Worm (Caenorhabditis elegans) whole organism, young adult: ENCODE measurements around the gene nasp-2.
A peak's percentile ranks its signal among the peaks of the same experiment; 100 is the strongest.

ENCODE experiments used
- B0035.1 ChIP-seq: sonication (generic microtip); optimal IDR thresholded peaks from 2 replicates; lab custom pipeline; 2016; ENCODE audit warnings: missing genetic modification characterization, mild to moderate bottlenecking, missing compliant biosample characterization, missing genotype, missing genetic modification reagents
- B0336.3 ChIP-seq: fragments of 200-800 bp; sonication (Bioruptor generic); IDR thresholded peaks from 2 replicates; pipeline ENCODE4 v1.3.6; 2022; ENCODE audit warnings: missing genetic modification characterization, missing compliant biosample characterization
- F10E7.11 ChIP-seq: sonication (generic microtip); optimal IDR thresholded peaks from 2 replicates; lab custom pipeline; 2017; ENCODE audit warnings: mild to moderate bottlenecking, missing genetic modification characterization, moderate library complexity, missing compliant biosample characterization
- F22D6.2 ChIP-seq: sonication (generic microtip); optimal IDR thresholded peaks from 2 replicates; lab custom pipeline; 2016; ENCODE audit warnings: mild to moderate bottlenecking, missing genetic modification characterization, missing compliant biosample characterization
- F52B5.7 ChIP-seq: sonication (generic microtip); optimal IDR thresholded peaks from 2 replicates; lab custom pipeline; 2016; ENCODE audit warnings: mild to moderate bottlenecking, missing genetic modification characterization, missing compliant biosample characterization
- T26A5.8 ChIP-seq: sonication (generic microtip); optimal IDR thresholded peaks from 2 replicates; lab custom pipeline; 2016; ENCODE audit warnings: missing genetic modification characterization, missing compliant biosample characterization
- Y53G8AR.9 ChIP-seq: fragments of 200-800 bp; sonication (Bioruptor generic); conservative IDR thresholded peaks from 2 replicates; pipeline ENCODE4 v1.3.6; 2022; ENCODE audit warnings: missing genetic modification reagents, missing genetic modification characterization, missing compliant biosample characterization
- Y79H2A.3 ChIP-seq: fragments of 200-800 bp; sonication (Bioruptor generic); conservative IDR thresholded peaks from 2 replicates; pipeline ENCODE4 v1.3.6; 2022; ENCODE audit warnings: missing genetic modification reagents, missing genetic modification characterization, missing compliant biosample characterization
- ama-1 ChIP-seq, 3 experiments: fragments of 150-350 bp in 1 of 3; sonication (generic microtip) in 2 of 3; optimal IDR thresholded peaks; 2 replicates each; lab custom pipeline; 2014 to 2018; ENCODE audit warnings: missing biosample characterization in 2 of 3, missing genetic modification characterization in 2 of 3, missing genetic modification reagents in 2 of 3
- aptf-3 ChIP-seq: fragments of 200-800 bp; sonication (Bioruptor generic); IDR thresholded peaks from 2 replicates; pipeline ENCODE4 v1.3.6; 2022; ENCODE audit warnings: missing genetic modification characterization, missing compliant biosample characterization
- attf-5 ChIP-seq: fragments of 200-800 bp; sonication (Bioruptor generic); optimal IDR thresholded peaks from 2 replicates; lab custom pipeline; 2018; ENCODE audit warnings: mild to moderate bottlenecking, missing genetic modification characterization, missing compliant biosample characterization
- bed-2 ChIP-seq: fragments of 200-800 bp; sonication (Bioruptor generic); IDR thresholded peaks from 2 replicates; pipeline ENCODE4 v1.3.6; 2022; ENCODE audit warnings: missing genetic modification reagents, missing genetic modification characterization, missing compliant biosample characterization
- ccch-3 ChIP-seq: fragments of 200-800 bp; sonication (Bioruptor generic); optimal IDR thresholded peaks from 2 replicates; lab custom pipeline; 2018; ENCODE audit warnings: mild to moderate bottlenecking, missing genetic modification characterization, missing compliant biosample characterization
- cebp-1 ChIP-seq, 2 experiments: fragments of 200-800 bp in 1 of 2; sonication (Bioruptor generic) in 1 of 2; sonication (generic microtip) in 1 of 2; IDR thresholded peaks in 1 of 2; optimal IDR thresholded peaks in 1 of 2; 2 replicates each; pipeline versions ENCODE4 v1.3.6 to Lab custom; 2017 to 2022; ENCODE audit warnings: missing compliant biosample characterization in 2 of 2, missing genetic modification characterization in 2 of 2, mild to moderate bottlenecking in 1 of 2, missing genetic modification reagents in 1 of 2, moderate library complexity in 1 of 2
- ceh-100 ChIP-seq: fragments of 200-800 bp; sonication (Bioruptor generic); IDR thresholded peaks from 2 replicates; pipeline ENCODE4 v1.3.6; 2022; ENCODE audit warnings: missing genetic modification reagents, missing genetic modification characterization, missing compliant biosample characterization
- ceh-40 ChIP-seq: fragments of 200-800 bp; sonication (Bioruptor generic); IDR thresholded peaks from 2 replicates; pipeline ENCODE4 v1.3.6; 2022; ENCODE audit warnings: missing genetic modification characterization, missing compliant biosample characterization
- chd-7 ChIP-seq: sonication (generic microtip); optimal IDR thresholded peaks from 2 replicates; lab custom pipeline; 2016; ENCODE audit warnings: mild to moderate bottlenecking, missing genetic modification characterization, moderate library complexity, missing compliant biosample characterization
- hmg-20 ChIP-seq: fragments of 200-800 bp; sonication (Bioruptor generic); IDR thresholded peaks from 2 replicates; pipeline ENCODE4 v1.3.6; 2022; ENCODE audit warnings: missing genetic modification reagents, missing genetic modification characterization, missing compliant biosample characterization
- lir-1 ChIP-seq: fragments of 200-800 bp; sonication (Bioruptor generic); conservative IDR thresholded peaks from 2 replicates; pipeline ENCODE4 v1.3.6; 2022; ENCODE audit warnings: missing genetic modification reagents, missing genetic modification characterization, missing compliant biosample characterization
- lsl-1 ChIP-seq: fragments of 200-800 bp; sonication (Bioruptor generic); optimal IDR thresholded peaks from 2 replicates; lab custom pipeline; 2018; ENCODE audit warnings: mild to moderate bottlenecking, missing genetic modification characterization, moderate library complexity, missing compliant biosample characterization
- madf-10 ChIP-seq: sonication (generic microtip); optimal IDR thresholded peaks from 2 replicates; lab custom pipeline; 2016; ENCODE audit warnings: mild to moderate bottlenecking, missing genetic modification characterization, missing compliant biosample characterization
- madf-3 ChIP-seq: fragments of 200-800 bp; sonication (Bioruptor generic); IDR thresholded peaks from 2 replicates; pipeline ENCODE4 v1.3.6; 2022; ENCODE audit warnings: missing genetic modification reagents, missing genetic modification characterization, missing compliant biosample characterization
- madf-6 ChIP-seq: fragments of 200-800 bp; sonication (Bioruptor generic); IDR thresholded peaks from 2 replicates; pipeline ENCODE4 v1.3.6; 2022; ENCODE audit warnings: missing genetic modification reagents, missing genetic modification characterization, missing compliant biosample characterization
- nfya-1 ChIP-seq: sonication (generic microtip); optimal IDR thresholded peaks from 2 replicates; lab custom pipeline; 2017; ENCODE audit warnings: antibody characterized with exemption, missing compliant biosample characterization, missing genetic modification characterization, borderline replicate concordance; ENCODE audit not compliant: insufficient read depth
- nfya-2 ChIP-seq: fragments of 200-800 bp; sonication (Bioruptor generic); IDR thresholded peaks from 2 replicates; pipeline ENCODE4 v1.3.6; 2022; ENCODE audit warnings: missing genetic modification reagents, missing genetic modification characterization, missing compliant biosample characterization
- nhr-80 ChIP-seq: sonication (generic microtip); optimal IDR thresholded peaks from 2 replicates; lab custom pipeline; 2016; ENCODE audit warnings: missing genetic modification characterization, missing compliant biosample characterization
- rcor-1 ChIP-seq: fragments of 200-800 bp; sonication (Bioruptor generic); IDR thresholded peaks from 2 replicates; pipeline ENCODE4 v1.3.6; 2022; ENCODE audit warnings: missing genetic modification reagents, missing genetic modification characterization, missing compliant biosample characterization
- rec-8 ChIP-seq, 2 experiments: sonication (generic microtip); optimal IDR thresholded peaks; 2 replicates each; lab custom pipeline; 2016; ENCODE audit warnings: mild to moderate bottlenecking in 2 of 2, missing genetic modification characterization in 2 of 2, missing genetic modification reagents in 2 of 2, missing genotype in 2 of 2, missing biosample characterization in 1 of 2, missing compliant biosample characterization in 1 of 2, moderate library complexity in 1 of 2
- snpc-4 ChIP-seq, 5 experiments: fragments of 150-350 bp in 1 of 5; sonication (generic microtip) in 4 of 5; optimal IDR thresholded peaks; 2 replicates each; lab custom pipeline; 2014 to 2018; ENCODE audit warnings: missing genetic modification characterization in 5 of 5, missing biosample characterization in 3 of 5, antibody characterized with exemption in 2 of 5, mild to moderate bottlenecking in 2 of 5, missing compliant biosample characterization in 2 of 5, missing genotype in 2 of 5, moderate library complexity in 2 of 5, missing genetic modification reagents in 1 of 5
- somi-1 ChIP-seq: fragments of 200-800 bp; sonication (Bioruptor generic); optimal IDR thresholded peaks from 2 replicates; lab custom pipeline; 2018; ENCODE audit warnings: mild to moderate bottlenecking, missing genetic modification characterization, missing compliant biosample characterization
- xnd-1 ChIP-seq: sonication (generic microtip); optimal IDR thresholded peaks from 2 replicates; lab custom pipeline; 2016; ENCODE audit warnings: missing genotype, missing genetic modification reagents, missing genetic modification characterization, missing compliant biosample characterization
- ztf-25 ChIP-seq: fragments of 200-800 bp; sonication (Bioruptor generic); IDR thresholded peaks from 2 replicates; pipeline ENCODE4 v1.3.6; 2022; ENCODE audit warnings: missing genetic modification reagents, missing genetic modification characterization, missing compliant biosample characterization

nasp-2 gene

DNA sequence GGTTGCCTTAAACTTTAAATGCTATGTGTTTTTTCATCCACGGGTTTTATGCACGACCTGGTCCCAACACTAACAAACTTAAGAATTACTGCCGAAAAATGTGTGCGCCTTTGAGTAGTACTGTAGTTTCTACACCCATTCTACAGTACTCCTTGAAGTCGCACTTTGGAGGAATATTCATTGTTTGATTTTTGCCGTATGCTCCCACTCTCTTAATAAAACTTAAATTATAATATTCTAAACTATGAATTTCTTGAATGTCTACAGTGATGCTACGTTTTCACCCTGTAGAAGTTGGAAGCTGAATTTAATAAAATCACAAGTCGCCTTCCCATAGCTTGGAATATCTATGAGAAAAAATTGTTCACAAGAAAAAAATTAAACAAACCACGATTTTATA is 2.3 kb downstream of the nasp-2 start (continued):
- TF ChIP-seq snpc-4 (GFP tag; optimal IDR thresholded peaks at IDR 0.05; lab: Kevin White, UChicago) (peak; percentile 10), snpc-4 (tag; optimal IDR thresholded peaks at IDR 0.05; lab: Kevin White, UChicago) (peak in 1 of 4 experiments; percentile 21), ccch-3 (GFP tag; lab: Kevin White, UChicago) (no peak), rcor-1 (GFP tag; lab: Robert Waterston, UW) (0 out of 2 replicates have a peak, but pooled peaks have one; percentile 14), madf-6 (GFP tag; lab: Robert Waterston, UW) (peak; percentile 75), bed-2 (no peak), somi-1 (no peak), T26A5.8 (tag; lab: Kevin White, UChicago) (no peak), madf-10 (tag; lab: Kevin White, UChicago) (no peak), nfya-1 (tag; lab: Kevin White, UChicago) (no peak), lsl-1 (peak; percentile 24), nfya-2 (GFP tag; lab: Robert Waterston, UW) (no peak), hmg-20 (no peak), chd-7 (no peak), cebp-1 (GFP tag; IDR thresholded peaks at IDR 0.05; lab: Robert Waterston, UW) (no peak), cebp-1 (tag; optimal IDR thresholded peaks at IDR 0.05; lab: Kevin White, UChicago) (peak; percentile 17)
- TF ChIP-seq, all 124 proteins: peak for 22

DNA sequence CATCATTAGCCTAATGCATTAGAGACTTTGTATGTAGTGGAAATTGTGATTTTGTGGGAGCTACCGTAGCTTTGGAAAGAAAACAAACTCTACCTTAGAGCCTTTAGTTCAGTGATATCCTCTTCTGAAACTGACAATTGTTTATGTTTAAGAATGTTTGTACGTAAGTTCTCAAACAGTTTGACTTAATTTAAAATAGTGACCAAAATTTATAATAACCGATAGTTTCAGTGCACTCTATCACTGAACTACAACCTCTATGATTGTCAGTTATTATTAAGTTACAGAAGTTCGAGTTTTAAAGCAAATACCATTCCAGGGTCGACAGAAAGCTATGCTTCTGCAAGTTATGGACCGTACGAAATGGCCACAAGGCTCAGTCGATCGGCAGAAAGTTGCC is 3.4 kb downstream of the nasp-2 start, which contains the start of gene C50B6.1:
Gene C50B6.1, plus strand, starts transcription at position 301 of the 400 bp plus-strand sequence.
- TF ChIP-seq ceh-40 = no peak
- TF ChIP-seq ama-1 (optimal IDR thresholded peaks at IDR 0.05; lab: Kevin White, UChicago) = no peak
- TF ChIP-seq ama-1 (GFP tag; optimal IDR thresholded peaks at IDR 0.05; lab: Kevin White, UChicago) = no peak
- TF ChIP-seq madf-3 = no peak
- no peak for TF ChIP-seq F10E7.11 (tag; lab: Kevin White, UChicago)
- no peak for TF ChIP-seq F22D6.2
- no peak for TF ChIP-seq rec-8 (tag; optimal IDR thresholded peaks at IDR 0.05; lab: Kevin White, UChicago)
- TF ChIP-seq rcor-1 (GFP tag; lab: Robert Waterston, UW) = no peak
- no peak for TF ChIP-seq Y79H2A.3
- no peak for TF ChIP-seq attf-5
- no peak for TF ChIP-seq B0336.3 (GFP tag; lab: Robert Waterston, UW)
- no peak for TF ChIP-seq aptf-3 (GFP tag; lab: Robert Waterston, UW)
- no peak for TF ChIP-seq xnd-1 (tag; lab: Kevin White, UChicago)
- no peak for TF ChIP-seq F52B5.7
- no peak for TF ChIP-seq ztf-25 (GFP tag; lab: Robert Waterston, UW)

DNA sequence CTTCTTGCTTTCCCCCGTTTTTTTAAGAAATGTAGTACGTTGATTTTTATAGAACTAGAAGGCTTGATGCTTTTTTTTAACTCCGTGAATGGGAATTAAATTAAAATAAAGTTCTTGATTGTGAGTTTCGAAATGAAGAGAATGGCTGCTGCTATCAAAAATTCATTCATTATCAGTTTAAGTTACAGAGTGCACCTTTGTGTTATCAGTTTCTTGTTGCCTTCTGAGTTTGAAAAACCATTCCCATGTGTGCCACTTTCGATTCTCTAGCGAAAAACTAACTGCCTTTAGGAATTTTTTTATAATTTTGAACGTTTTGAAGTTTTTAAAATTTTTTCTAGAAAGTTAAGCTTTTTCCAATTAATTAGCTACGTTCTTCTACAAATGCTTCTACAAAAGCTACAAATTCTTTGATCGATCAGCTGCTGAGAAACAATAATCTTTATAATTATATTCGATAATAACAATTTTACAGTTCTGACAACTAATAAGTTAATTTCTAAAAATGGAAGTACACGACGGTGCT is 7.3 kb downstream of the nasp-2 start, which contains the start of gene C26E1.2:
Gene C26E1.2, plus strand, starts transcription at position 476 of the 526 bp plus-strand sequence.
- TF ChIP-seq Y53G8AR.9 (GFP tag; lab: Robert Waterston, UW) (no peak), B0035.1 (tag; lab: Kevin White, UChicago) (no peak), cebp-1 (GFP tag; IDR thresholded peaks at IDR 0.05; lab: Robert Waterston, UW) (no peak), cebp-1 (tag; optimal IDR thresholded peaks at IDR 0.05; lab: Kevin White, UChicago) (peak; percentile 15), nhr-80 (tag; lab: Kevin White, UChicago) (peak; percentile 73)

DNA sequence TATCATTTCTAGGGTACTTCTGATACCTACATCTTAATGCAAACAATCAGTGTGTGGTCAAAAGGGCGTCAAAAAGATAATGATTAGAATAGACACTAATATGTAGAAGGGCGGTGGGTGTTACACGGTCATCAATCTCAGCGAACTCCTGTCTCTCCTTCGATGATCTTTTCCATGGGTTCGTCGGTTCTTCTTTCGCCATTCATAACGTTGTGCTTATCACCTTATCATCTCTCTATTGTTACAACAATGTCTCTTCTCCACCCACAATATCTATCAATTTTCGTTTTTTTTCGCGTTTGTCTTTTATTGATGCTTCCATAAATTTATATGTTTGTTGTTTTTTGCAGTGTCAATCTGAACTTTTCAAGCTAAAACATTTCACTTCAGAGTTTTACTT is 10.6 kb downstream of the nasp-2 start, which contains the start of gene ceh-79:
Gene ceh-79, plus strand, starts transcription at position 391 of the 400 bp plus-strand sequence.
- no peak for TF ChIP-seq lir-1 (GFP tag; lab: Robert Waterston, UW)
- TF ChIP-seq nhr-80 (tag; lab: Kevin White, UChicago) = peak; percentile 58
- TF ChIP-seq ceh-100 (GFP tag; lab: Robert Waterston, UW) = no peak
